Worm (Caenorhabditis elegans): Measurements from ENCODE around the gene ric-3.

- TF ChIP-seq cog-1 (tag; optimal IDR thresholded peaks at IDR 0.05) = peak; percentile 80
- no peak for TF ChIP-seq med-1 (GFP tag; optimal IDR thresholded peaks at IDR 0.05; ENCODE audit: insufficient read depth)
- 0 out of 2 replicates have a peak, but pooled peaks have one; percentile 50 for TF ChIP-seq ztf-23 (GFP tag; IDR thresholded peaks at IDR 0.05)
Measured at ce11 chrIV:7845585-7845984, 27.5 kb downstream of the ric-3 start.
